Fruit fly (Drosophila melanogaster): Measurements from ENCODE around the gene Mhcl.

Mhcl gene

DNA sequence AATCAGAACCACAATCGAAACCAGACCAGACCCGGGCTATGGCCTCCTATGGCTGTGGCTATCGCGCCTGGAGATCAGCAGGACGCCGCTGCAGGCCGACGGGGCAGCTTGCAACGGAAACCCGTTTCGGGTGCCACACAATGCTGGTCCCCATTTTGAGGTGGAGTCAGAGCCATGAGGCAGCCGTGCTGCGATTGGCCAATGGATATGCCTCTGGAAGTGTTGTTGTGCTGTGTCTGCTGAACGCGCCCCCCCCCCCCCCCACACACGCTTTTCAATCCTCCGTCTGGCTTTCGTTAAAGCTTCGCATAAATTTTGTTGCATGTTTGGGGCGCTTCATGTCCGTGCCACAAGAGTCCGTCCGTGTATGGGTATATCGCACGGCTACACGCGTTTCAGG, 74.5 kb downstream of the Mhcl start:
- TF ChIP-seq Dif (GFP tag; optimal IDR thresholded peaks at IDR 0.05; ENCODE audit: partially characterized antibody) (peak; percentile 18), sv (GFP tag; optimal IDR thresholded peaks at IDR 0.05) (no peak), dmrt93B (GFP tag; optimal IDR thresholded peaks at IDR 0.05) (no peak), jim (GFP tag; optimal IDR thresholded peaks at IDR 0.05) (no peak), Myc (optimal IDR thresholded peaks at IDR 0.05) (no peak)

DNA sequence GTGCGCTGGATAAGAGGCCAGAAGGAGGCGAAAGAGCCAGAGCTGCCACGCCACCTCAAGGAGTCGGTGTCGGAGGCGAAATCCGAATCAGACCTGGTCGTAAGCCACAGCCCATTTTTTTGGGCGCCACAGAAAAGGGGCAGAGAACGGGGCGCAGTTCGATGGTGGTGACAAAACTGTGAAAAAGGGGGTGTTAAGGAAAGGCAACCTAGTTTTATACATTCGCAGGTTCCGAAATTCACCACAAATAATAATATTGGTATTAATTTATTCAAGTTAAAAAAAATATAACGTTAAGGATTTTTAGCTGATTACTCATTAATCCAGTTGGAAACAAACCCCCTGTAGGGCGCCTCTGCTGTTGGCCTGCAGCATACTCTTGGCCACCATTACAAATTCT, 74.9 kb downstream of the Mhcl start:
- no peak for TF ChIP-seq rgr (GFP tag; optimal IDR thresholded peaks at IDR 0.05)
- TF ChIP-seq Hnf4 (GFP tag; optimal IDR thresholded peaks at IDR 0.05) = no peak
- no peak for TF ChIP-seq CG32264 (GFP tag; optimal IDR thresholded peaks at IDR 0.05)
- no peak for TF ChIP-seq br (GFP tag; optimal IDR thresholded peaks at IDR 0.05)
- TF ChIP-seq usp (GFP tag; optimal IDR thresholded peaks at IDR 0.05) = no peak
- no peak for TF ChIP-seq Rel (GFP tag; optimal IDR thresholded peaks at IDR 0.05)
- TF ChIP-seq Rel (tag; optimal IDR thresholded peaks at IDR 0.05) = no peak
- TF ChIP-seq Hr78 (GFP tag; optimal IDR thresholded peaks at IDR 0.05) = no peak
- TF ChIP-seq OdsH (GFP tag; optimal IDR thresholded peaks at IDR 0.05) = no peak
- TF ChIP-seq ey (GFP tag; optimal IDR thresholded peaks at IDR 0.05) = no peak
- no peak for TF ChIP-seq Dfd (GFP tag; optimal IDR thresholded peaks at IDR 0.05)
- no peak for TF ChIP-seq dmrt93B (GFP tag; optimal IDR thresholded peaks at IDR 0.05)
- no peak for TF ChIP-seq psq (GFP tag; optimal IDR thresholded peaks at IDR 0.05)
- TF ChIP-seq tai (GFP tag; optimal IDR thresholded peaks at IDR 0.05) = no peak
- TF ChIP-seq pan (optimal IDR thresholded peaks at IDR 0.05) = no peak
- no peak for TF ChIP-seq Vsx2 (GFP tag; optimal IDR thresholded peaks at IDR 0.05; ENCODE audit: partially characterized antibody)

DNA sequence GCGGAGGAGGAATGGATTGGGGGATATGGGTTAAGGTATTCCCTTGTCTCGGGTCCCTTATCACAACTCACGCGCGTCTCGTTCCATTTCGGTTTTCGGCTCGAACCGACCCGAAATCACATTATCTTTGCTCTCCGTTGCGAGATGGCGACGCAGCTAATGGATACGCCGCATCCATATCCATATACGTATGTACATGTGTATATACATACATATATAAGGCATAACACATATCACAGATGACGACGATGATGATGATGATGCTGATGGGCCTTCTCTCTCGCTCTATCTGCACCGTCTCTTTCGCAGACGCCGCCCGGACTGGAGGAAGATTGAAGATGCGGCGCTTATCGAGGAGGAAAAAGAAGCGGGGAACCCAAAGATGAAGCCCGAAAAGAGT, 76.6 kb downstream of the Mhcl start:
- TF ChIP-seq usp (GFP tag; optimal IDR thresholded peaks at IDR 0.05) = no peak
- TF ChIP-seq tai (GFP tag; optimal IDR thresholded peaks at IDR 0.05) = no peak
- no peak for TF ChIP-seq br (GFP tag; optimal IDR thresholded peaks at IDR 0.05)
- TF ChIP-seq dsf (GFP tag; optimal IDR thresholded peaks at IDR 0.05; ENCODE audit: borderline replicate concordance) = no peak
- TF ChIP-seq dl (GFP tag; optimal IDR thresholded peaks at IDR 0.05; ENCODE audit: insufficient read depth in 1 of 2, partially characterized antibody in 2 of 2) = no peak
- no peak for TF ChIP-seq CG32264 (GFP tag; optimal IDR thresholded peaks at IDR 0.05)
- TF ChIP-seq Hr78 (GFP tag; optimal IDR thresholded peaks at IDR 0.05) = no peak
- no peak for TF ChIP-seq OdsH (GFP tag; optimal IDR thresholded peaks at IDR 0.05)
- no peak for TF ChIP-seq CG9705 (GFP tag; optimal IDR thresholded peaks at IDR 0.05)
- TF ChIP-seq ey (GFP tag; optimal IDR thresholded peaks at IDR 0.05) = no peak
- TF ChIP-seq Sp1 (GFP tag; optimal IDR thresholded peaks at IDR 0.05) = no peak

All from whole organism, wandering third instar larva.